Fruit fly (Drosophila melanogaster): Measurements from ENCODE around the gene Rrp40.

Gene Rrp40

DNA sequence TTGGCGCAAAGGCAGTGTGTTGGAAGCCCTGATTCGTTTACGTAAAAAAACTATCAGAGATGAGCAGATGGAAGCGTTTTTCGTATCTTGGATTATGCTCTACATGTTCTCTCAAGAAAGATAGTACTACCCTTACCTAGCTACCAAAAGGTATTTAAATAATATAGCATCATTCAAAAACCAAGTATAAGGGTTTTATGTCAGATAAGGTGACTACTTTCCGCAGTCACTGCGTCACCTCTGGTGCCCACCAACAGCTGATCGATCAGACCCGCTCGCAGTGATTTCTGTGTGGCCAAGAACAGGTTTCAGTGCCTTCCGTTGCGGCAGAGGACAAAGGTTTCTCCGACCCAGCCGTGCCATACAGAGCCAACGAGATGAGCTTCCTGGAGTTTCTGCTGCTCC lies 1.1 kb downstream of the Rrp40 start, which contains the start of the genes Eno and CG31937 (continued):
- peak; percentile 12 for TF ChIP-seq CG12236 (GFP tag; optimal IDR thresholded peaks at IDR 0.05)
- peak; percentile 45 for TF ChIP-seq Xbp1 (GFP tag; optimal IDR thresholded peaks at IDR 0.05)
- TF ChIP-seq CG15073 (GFP tag; optimal IDR thresholded peaks at IDR 0.05) = no peak
- TF ChIP-seq GATAe (GFP tag; conservative IDR thresholded peaks at IDR 0.05) = no peak
- peak; percentile 72 for TF ChIP-seq al (GFP tag; IDR thresholded peaks at IDR 0.05)
- no peak for TF ChIP-seq mld (GFP tag; IDR thresholded peaks at IDR 0.05; ENCODE audit: partially characterized antibody)
- TF ChIP-seq CG17612 (GFP tag; IDR thresholded peaks at IDR 0.05) = peak; percentile 22; the same call in 1 of the 2 replicates
- TF ChIP-seq hkb (optimal IDR thresholded peaks at IDR 0.05) = no peak
- peak; percentile 46; the same call in 1 of the 2 replicates for TF ChIP-seq hkb (GFP tag; IDR thresholded peaks at IDR 0.05)
- TF ChIP-seq Ets65A (GFP tag) = no peak
- no peak for TF ChIP-seq Fer2 (tag; optimal IDR thresholded peaks at IDR 0.05)
- peak; percentile 98 for TF ChIP-seq CG9437 (GFP tag; optimal IDR thresholded peaks at IDR 0.05)
- no peak for TF ChIP-seq CG10959 (GFP tag; IDR thresholded peaks at IDR 0.05)
- TF ChIP-seq CG9817 (tag; optimal IDR thresholded peaks at IDR 0.05) = peak; percentile 53
- no peak for TF ChIP-seq Mes4 (GFP tag; optimal IDR thresholded peaks at IDR 0.05)
- TF ChIP-seq CG2889 (GFP tag; IDR thresholded peaks at IDR 0.05) = no peak
- TF ChIP-seq CG3065 (GFP tag; optimal IDR thresholded peaks at IDR 0.05) = no peak
- peak; percentile 60 for TF ChIP-seq CG12659 (GFP tag; optimal IDR thresholded peaks at IDR 0.05)
- TF ChIP-seq gro (GFP tag; optimal IDR thresholded peaks at IDR 0.05) = peak; percentile 25
- TF ChIP-seq dysf (GFP tag; IDR thresholded peaks at IDR 0.05) = peak; percentile 72; the same call in 1 of the 3 replicates
- no peak for TF ChIP-seq stwl (tag; optimal IDR thresholded peaks at IDR 0.05)
- TF ChIP-seq lmd (GFP tag; IDR thresholded peaks at IDR 0.05) = peak; percentile 60
- no peak for TF ChIP-seq ac (GFP tag; optimal IDR thresholded peaks at IDR 0.05)
- TF ChIP-seq wor (GFP tag; IDR thresholded peaks at IDR 0.05) = 0 out of 2 replicates have a peak, but pooled peaks have one; percentile 14
- no peak for TF ChIP-seq dmrt11E (tag; optimal IDR thresholded peaks at IDR 0.05)
- TF ChIP-seq CG3281 (GFP tag; optimal IDR thresholded peaks at IDR 0.05) = peak; percentile 62
- peak; percentile 41; the same call in 1 of the 2 replicates for TF ChIP-seq CG32772 (GFP tag; IDR thresholded peaks at IDR 0.05)
- no peak for TF ChIP-seq CG11093 (GFP tag; IDR thresholded peaks at IDR 0.05)
- TF ChIP-seq CG9215 (GFP tag; IDR thresholded peaks at IDR 0.05) = peak; percentile 63; the same call in 1 of the 2 replicates
- peak; percentile 56; the same call in 1 of the 2 replicates for TF ChIP-seq Oaz (GFP tag; IDR thresholded peaks at IDR 0.05)
- peak; percentile 80 for TF ChIP-seq CG32532 (GFP tag; IDR thresholded peaks at IDR 0.05)
- TF ChIP-seq CG11560 (tag; IDR thresholded peaks at IDR 0.05) = no peak
- no peak for TF ChIP-seq CG17568 (GFP tag; optimal IDR thresholded peaks at IDR 0.05)
- peak; percentile 3 for TF ChIP-seq CG10979 (tag; optimal IDR thresholded peaks at IDR 0.05)
- TF ChIP-seq CG9609 (GFP tag; optimal IDR thresholded peaks at IDR 0.05) = peak; percentile 49
- peak; percentile 45 for TF ChIP-seq NfI (GFP tag; optimal IDR thresholded peaks at IDR 0.05)
- no peak for TF ChIP-seq tx (GFP tag; optimal IDR thresholded peaks at IDR 0.05)
- TF ChIP-seq CG18011 (GFP tag; optimal IDR thresholded peaks at IDR 0.05) = peak; percentile 31
- TF ChIP-seq CG17361 (GFP tag; IDR thresholded peaks at IDR 0.05) = no peak
- 0 out of 2 replicates have a peak, but pooled peaks have one; percentile 26 for TF ChIP-seq chm (GFP tag; IDR thresholded peaks at IDR 0.05)
- peak; percentile 11 for TF ChIP-seq eyg (GFP tag; optimal IDR thresholded peaks at IDR 0.05)
- no peak for TF ChIP-seq Sox100B (GFP tag; optimal IDR thresholded peaks at IDR 0.05)
- no peak for TF ChIP-seq p53 (GFP tag; optimal IDR thresholded peaks at IDR 0.05)
- TF ChIP-seq Tbp (GFP tag; optimal IDR thresholded peaks at IDR 0.05) = no peak
- TF ChIP-seq CG10321 (GFP tag; IDR thresholded peaks at IDR 0.05) = no peak
- TF ChIP-seq CG1603 (tag; optimal IDR thresholded peaks at IDR 0.05) = peak; percentile 42
- peak; percentile 14 for TF ChIP-seq org-1 (GFP tag; optimal IDR thresholded peaks at IDR 0.05)
- TF ChIP-seq CG2120 (GFP tag; optimal IDR thresholded peaks at IDR 0.05) = peak; percentile 88
- TF ChIP-seq CG14014 (GFP tag; IDR thresholded peaks at IDR 0.05) = peak; percentile 56
- peak; percentile 53 for TF ChIP-seq HHEX (GFP tag; optimal IDR thresholded peaks at IDR 0.05)
- TF ChIP-seq Fer1 (GFP tag; optimal IDR thresholded peaks at IDR 0.05) = peak; percentile 54
- TF ChIP-seq CG2678 (tag; optimal IDR thresholded peaks at IDR 0.05) = peak; percentile 61

Data from whole organism, embryonic.